Worm (Caenorhabditis elegans) whole organism, L4 larva: ENCODE measurements around the gene srd-50.

ENCODE experiments used
- F49E8.2 ChIP-seq: sonication (generic microtip); optimal IDR thresholded peaks from 2 replicates; lab custom pipeline; 2016; ENCODE audit warnings: missing compliant biosample characterization, mild to moderate bottlenecking, missing genetic modification characterization, borderline replicate concordance
- ceh-62 ChIP-seq: sonication (generic microtip); optimal IDR thresholded peaks from 2 replicates; lab custom pipeline; 2017; ENCODE audit warnings: missing biosample characterization, missing genetic modification characterization
- ceh-82 ChIP-seq: sonication (generic microtip); optimal IDR thresholded peaks from 2 replicates; lab custom pipeline; 2017; ENCODE audit warnings: missing biosample characterization, missing genetic modification characterization
- hlh-11 ChIP-seq: fragments of 200-800 bp; sonication (Bioruptor generic); optimal IDR thresholded peaks from 2 replicates; lab custom pipeline; 2018; ENCODE audit warnings: mild to moderate bottlenecking, missing genetic modification characterization, missing compliant biosample characterization
- lin-13 ChIP-seq: fragments of 150-350 bp; optimal IDR thresholded peaks from 2 replicates; lab custom pipeline; 2014; ENCODE audit warnings: missing biosample characterization, missing genetic modification reagents, missing genetic modification characterization
- lir-3 ChIP-seq: sonication (generic microtip); optimal IDR thresholded peaks from 2 replicates; lab custom pipeline; 2016; ENCODE audit warnings: mild to moderate bottlenecking, missing genetic modification characterization, missing compliant biosample characterization
- nhr-11 ChIP-seq: fragments of 150-350 bp; optimal IDR thresholded peaks from 2 replicates; lab custom pipeline; 2014; ENCODE audit warnings: missing biosample characterization, missing genetic modification characterization
- nhr-25 ChIP-seq: sonication (generic microtip); optimal IDR thresholded peaks from 2 replicates; lab custom pipeline; 2017; ENCODE audit warnings: missing genetic modification characterization, mild to moderate bottlenecking, missing compliant biosample characterization, antibody characterized with exemption, moderate library complexity, borderline replicate concordance; ENCODE audit not compliant: insufficient read depth
- nhr-76 ChIP-seq: fragments of 150-350 bp; optimal IDR thresholded peaks from 2 replicates; lab custom pipeline; 2014; ENCODE audit warnings: missing biosample characterization, missing genetic modification characterization
- nhr-77 ChIP-seq: fragments of 150-350 bp; optimal IDR thresholded peaks from 2 replicates; lab custom pipeline; 2014; ENCODE audit warnings: missing biosample characterization, missing genetic modification characterization
- snpc-4 ChIP-seq: fragments of 150-350 bp; optimal IDR thresholded peaks from 2 replicates; lab custom pipeline; 2014; ENCODE audit warnings: missing biosample characterization, missing genetic modification characterization
- zag-1 ChIP-seq: fragments of 150-350 bp; optimal IDR thresholded peaks from 2 replicates; lab custom pipeline; 2014; ENCODE audit warnings: missing biosample characterization, missing genetic modification characterization
- zfp-2 ChIP-seq: sonication (generic microtip); optimal IDR thresholded peaks from 2 replicates; lab custom pipeline; 2016; ENCODE audit warnings: mild to moderate bottlenecking, missing genetic modification characterization, missing compliant biosample characterization

- TF ChIP-seq nhr-76 (tag; lab: Kevin White, UChicago) (no peak), nhr-77 (tag; lab: Kevin White, UChicago) (no peak), snpc-4 (no peak), ceh-82 (no peak), lin-13 (GFP tag; lab: Kevin White, UChicago) (no peak), lir-3 (tag; lab: Kevin White, UChicago) (no peak), F49E8.2 (tag; lab: Kevin White, UChicago) (no peak), zag-1 (tag; lab: Kevin White, UChicago) (no peak), hlh-11 (tag; lab: Kevin White, UChicago) (no peak), nhr-11 (tag; lab: Kevin White, UChicago) (no peak), ceh-62 (tag; lab: Kevin White, UChicago) (no peak), nhr-25 (tag; lab: Kevin White, UChicago) (no peak), zfp-2 (tag; lab: Kevin White, UChicago) (no peak)
These were observed 28.7 kb upstream of the srd-50 start for ce11 chrX:13510234-13510837.
